Fruit fly (Drosophila melanogaster): ENCODE data around the gene CG42729.

Gene CG42729

DNA sequence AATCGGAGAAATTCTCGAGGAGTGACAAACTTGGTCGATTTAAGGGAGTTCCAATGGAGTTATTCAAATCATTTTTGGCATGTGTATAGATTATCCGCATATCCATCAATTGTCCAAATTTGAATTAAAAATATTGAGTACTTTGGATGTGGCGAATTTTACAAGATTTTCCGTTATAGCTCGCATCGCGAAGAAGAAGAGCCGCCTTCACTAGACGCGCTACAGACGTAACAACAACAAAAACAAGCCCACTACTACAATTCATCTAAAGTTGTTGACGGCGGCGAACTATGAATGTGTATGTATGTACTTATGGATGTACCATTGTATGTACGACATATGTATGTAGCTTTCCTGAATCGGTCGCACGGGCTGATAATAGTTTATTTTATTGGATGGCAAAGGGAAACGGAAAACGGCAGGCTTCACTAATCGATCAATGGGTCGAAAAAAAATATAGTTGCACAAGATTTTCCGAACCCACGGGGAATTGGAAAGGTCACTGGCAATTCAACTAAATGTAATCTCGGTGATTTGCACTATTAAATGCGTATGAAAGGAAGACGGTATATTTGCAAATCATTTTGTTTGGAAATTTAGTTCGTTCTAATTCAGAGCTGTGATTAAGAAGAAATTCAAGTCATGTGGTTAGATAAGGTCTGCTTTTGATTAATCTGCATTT, 12.4 kb downstream of the CG42729 start (continued):
- no peak for TF ChIP-seq CG32532 (GFP tag; IDR thresholded peaks at IDR 0.05)
- TF ChIP-seq CG1647 (GFP tag; optimal IDR thresholded peaks at IDR 0.05): no peak
- no peak for TF ChIP-seq Myb (GFP tag; optimal IDR thresholded peaks at IDR 0.05)
- no peak for TF ChIP-seq CG4707 (GFP tag; optimal IDR thresholded peaks at IDR 0.05)
- no peak for TF ChIP-seq pita (GFP tag; optimal IDR thresholded peaks at IDR 0.05)
- TF ChIP-seq nmo (GFP tag; optimal IDR thresholded peaks at IDR 0.05): no peak
- no peak for TF ChIP-seq CG3065 (GFP tag; optimal IDR thresholded peaks at IDR 0.05)
- no peak for TF ChIP-seq CG10959 (GFP tag; IDR thresholded peaks at IDR 0.05)
- peak; percentile 81 for TF ChIP-seq CG4360 (GFP tag; IDR thresholded peaks at IDR 0.05)
- peak; percentile 17 for TF ChIP-seq CG6765 (GFP tag; optimal IDR thresholded peaks at IDR 0.05)
- TF ChIP-seq yki (optimal IDR thresholded peaks at IDR 0.05): no peak
- peak in 1 of 2 experiments; percentile 81 for TF ChIP-seq eve (GFP tag; optimal IDR thresholded peaks at IDR 0.05)
- TF ChIP-seq CG34376 (GFP tag; optimal IDR thresholded peaks at IDR 0.05): peak; percentile 19
- no peak for TF ChIP-seq CG7786 (GFP tag; optimal IDR thresholded peaks at IDR 0.05)
- TF ChIP-seq CG9437 (GFP tag; optimal IDR thresholded peaks at IDR 0.05): no peak
- no peak for TF ChIP-seq otp (GFP tag; IDR thresholded peaks at IDR 0.05)
- no peak for TF ChIP-seq fru (optimal IDR thresholded peaks at IDR 0.05)
- TF ChIP-seq slbo (GFP tag; IDR thresholded peaks at IDR 0.05): no peak
- peak; percentile 0 for TF ChIP-seq B-H2 (GFP tag; optimal IDR thresholded peaks at IDR 0.05)
- TF ChIP-seq CG12104 (GFP tag; optimal IDR thresholded peaks at IDR 0.05): no peak
- no peak for TF ChIP-seq Lpt (GFP tag; optimal IDR thresholded peaks at IDR 0.05)
- no peak for TF ChIP-seq Mrtf (GFP tag; IDR thresholded peaks at IDR 0.05)
- no peak for TF ChIP-seq Fer1 (GFP tag; optimal IDR thresholded peaks at IDR 0.05)
- TF ChIP-seq exex (tag; optimal IDR thresholded peaks at IDR 0.05): peak; percentile 43
- TF ChIP-seq HmgZ (tag; optimal IDR thresholded peaks at IDR 0.05): no peak
- no peak for TF ChIP-seq Camta (GFP tag; optimal IDR thresholded peaks at IDR 0.05)
- TF ChIP-seq tgo (GFP tag; IDR thresholded peaks at IDR 0.05): no peak
- no peak for TF ChIP-seq NK7.1 (GFP tag; optimal IDR thresholded peaks at IDR 0.05)
- TF ChIP-seq CG3163 (GFP tag; optimal IDR thresholded peaks at IDR 0.05): no peak
- peak; percentile 4; the same call in 2 of the 4 replicates for TF ChIP-seq chinmo (GFP tag; IDR thresholded peaks at IDR 0.05; ENCODE audit: partially characterized antibody)
- TF ChIP-seq CG14441 (GFP tag; IDR thresholded peaks at IDR 0.05): no peak
- no peak for TF ChIP-seq caup (GFP tag; optimal IDR thresholded peaks at IDR 0.05; ENCODE audit: severe bottlenecking)
- no peak for TF ChIP-seq CG33213 (GFP tag; optimal IDR thresholded peaks at IDR 0.05)
- TF ChIP-seq mld (GFP tag; IDR thresholded peaks at IDR 0.05; ENCODE audit: partially characterized antibody): no peak
- no peak for TF ChIP-seq dm (GFP tag; optimal IDR thresholded peaks at IDR 0.05)
- TF ChIP-seq shn (GFP tag; optimal IDR thresholded peaks at IDR 0.05): no peak
- TF ChIP-seq CG17385 (GFP tag; optimal IDR thresholded peaks at IDR 0.05): peak; percentile 91
- no peak for TF ChIP-seq C15 (GFP tag; IDR thresholded peaks at IDR 0.05)
- no peak for TF ChIP-seq tio (GFP tag; optimal IDR thresholded peaks at IDR 0.05)
- peak; percentile 73 for TF ChIP-seq CG10543 (GFP tag; optimal IDR thresholded peaks at IDR 0.05)
- no peak for TF ChIP-seq CG15696 (tag; optimal IDR thresholded peaks at IDR 0.05)
- no peak for TF ChIP-seq da (GFP tag; optimal IDR thresholded peaks at IDR 0.05)
- TF ChIP-seq insv (GFP tag; optimal IDR thresholded peaks at IDR 0.05): no peak
- TF ChIP-seq CG4282 (GFP tag; optimal IDR thresholded peaks at IDR 0.05): no peak
- TF ChIP-seq Vsx1 (GFP tag; optimal IDR thresholded peaks at IDR 0.05): peak; percentile 28
- TF ChIP-seq dati (GFP tag; IDR thresholded peaks at IDR 0.05): no peak
- TF ChIP-seq unc-4 (GFP tag; IDR thresholded peaks at IDR 0.05; ENCODE audit: partially characterized antibody): 0 out of 2 replicates have a peak, but pooled peaks have one; percentile 10
- no peak for TF ChIP-seq E2f1 (GFP tag; IDR thresholded peaks at IDR 0.05)
- TF ChIP-seq CrebB (tag; optimal IDR thresholded peaks at IDR 0.05): no peak
- TF ChIP-seq MTF-1 (GFP tag; optimal IDR thresholded peaks at IDR 0.05; ENCODE audit: borderline replicate concordance): no peak
- no peak for TF ChIP-seq Gug (GFP tag; IDR thresholded peaks at IDR 0.05)

All from whole organism, embryonic.